Worm (Caenorhabditis elegans): ENCODE data around the gene E01G6.2.

- TF ChIP-seq dpl-1 (GFP tag; optimal IDR thresholded peaks at IDR 0.05) (no peak), egl-27 (tag; optimal IDR thresholded peaks at IDR 0.05) (no peak), nhr-25 (tag; optimal IDR thresholded peaks at IDR 0.05; ENCODE audit: borderline replicate concordance, insufficient read depth) (no peak), nhr-41 (GFP tag; IDR thresholded peaks at IDR 0.05) (no peak), R02D3.7 (tag; optimal IDR thresholded peaks at IDR 0.05) (no peak), D1046.2 (GFP tag; IDR thresholded peaks at IDR 0.05) (no peak), mdl-1 (tag; optimal IDR thresholded peaks at IDR 0.05) (no peak), T26A8.4 (GFP tag; IDR thresholded peaks at IDR 0.05) (no peak), Y105C5A.15 (GFP tag; IDR thresholded peaks at IDR 0.05) (no peak)
Measured at ce11 chrX:12299834-12300233, 43.4 kb downstream of the E01G6.2 start, which contains the start of gene W06D11.5.

Measured in whole organism, L4 larva.